Worm (Caenorhabditis elegans) whole organism, L4 larva: ENCODE results near the gene msp-53.
"Not testable (repeated sequence)": the region's sequence is repeated elsewhere in the genome, so short reads cannot be mapped to it uniquely, and the experiment has no call there.

ENCODE experiments used
- R02D3.7 ChIP-seq: fragments of 150-350 bp; sonication (generic microtip); optimal IDR thresholded peaks from 3 replicates; lab custom pipeline; 2014; ENCODE audit warnings: missing biosample characterization, missing genetic modification characterization
- gei-8 ChIP-seq: fragments of 200-800 bp; sonication (Bioruptor generic); optimal IDR thresholded peaks from 2 replicates; lab custom pipeline; 2018; ENCODE audit warnings: mild to moderate bottlenecking, missing genetic modification characterization, missing compliant biosample characterization
- mep-1 ChIP-seq: fragments of 150-350 bp; sonication (generic microtip); optimal IDR thresholded peaks from 3 replicates; lab custom pipeline; 2014; ENCODE audit warnings: missing biosample characterization, missing genetic modification characterization
- nhr-10 ChIP-seq: fragments of 150-350 bp; optimal IDR thresholded peaks from 2 replicates; lab custom pipeline; 2014; ENCODE audit warnings: missing biosample characterization, missing genetic modification characterization
- nhr-41 ChIP-seq: fragments of 200-800 bp; sonication (Bioruptor generic); IDR thresholded peaks from 2 replicates; pipeline ENCODE4 v1.3.6; 2022; ENCODE audit warnings: missing genetic modification reagents, missing genetic modification characterization, missing compliant biosample characterization
- saeg-2 ChIP-seq: fragments of 200-800 bp; sonication (Bioruptor generic); IDR thresholded peaks from 2 replicates; pipeline ENCODE4 v1.3.6; 2022; ENCODE audit warnings: missing genetic modification reagents, missing genetic modification characterization, missing compliant biosample characterization
- skn-1 ChIP-seq: fragments of 150-350 bp; optimal IDR thresholded peaks from 2 replicates; lab custom pipeline; 2014; ENCODE audit warnings: missing biosample characterization, missing genetic modification characterization
- snpc-1.2 ChIP-seq: fragments of 200-800 bp; sonication (Bioruptor generic); IDR thresholded peaks from 2 replicates; pipeline ENCODE4 v1.3.6; 2022; ENCODE audit warnings: missing genetic modification reagents, missing genetic modification characterization, missing compliant biosample characterization
- ztf-11 ChIP-seq: fragments of 150-350 bp; optimal IDR thresholded peaks from 2 replicates; lab custom pipeline; 2014; ENCODE audit warnings: missing biosample characterization, missing genetic modification characterization

- TF ChIP-seq snpc-1.2 (GFP tag; lab: Robert Waterston, UW); mep-1 (tag; lab: Kevin White, UChicago); R02D3.7 (tag; lab: Kevin White, UChicago); ztf-11 (tag; lab: Kevin White, UChicago); gei-8 (GFP tag; lab: Kevin White, UChicago); saeg-2 (GFP tag; lab: Robert Waterston, UW); nhr-41 (GFP tag; lab: Robert Waterston, UW); nhr-10 (tag; lab: Kevin White, UChicago); skn-1 (tag; lab: Kevin White, UChicago): not testable (repeated sequence)
Observed at ce11 chrIV:5064961-5065360, at the start of gene msp-53.
